Worm (Caenorhabditis elegans) whole organism, L4 larva: Measurements from ENCODE around the gene Y53F4B.36.

Experiments used
- F10B5.3 ChIP-seq: sonication (generic microtip); optimal IDR thresholded peaks from 2 replicates; lab custom pipeline; 2016; ENCODE audit warnings: mild to moderate bottlenecking, missing genetic modification characterization, missing compliant biosample characterization
- R02D3.7 ChIP-seq: fragments of 150-350 bp; sonication (generic microtip); optimal IDR thresholded peaks from 3 replicates; lab custom pipeline; 2014; ENCODE audit warnings: missing biosample characterization, missing genetic modification characterization
- T20F7.1 ChIP-seq: fragments of 200-800 bp; sonication (Bioruptor generic); optimal IDR thresholded peaks from 2 replicates; lab custom pipeline; 2018; ENCODE audit warnings: mild to moderate bottlenecking, missing genetic modification characterization, missing compliant biosample characterization
- T26A8.4 ChIP-seq: fragments of 200-800 bp; sonication (Bioruptor generic); IDR thresholded peaks from 2 replicates; pipeline ENCODE4 v1.3.6; 2022; ENCODE audit warnings: missing genetic modification characterization, missing compliant biosample characterization
- ZK546.5 ChIP-seq, 2 experiments: sonication (generic microtip); optimal IDR thresholded peaks; 2 replicates each; lab custom pipeline; 2017; ENCODE audit warnings: missing biosample characterization in 2 of 2, missing genetic modification characterization in 2 of 2
- aha-1 ChIP-seq: fragments of 150-350 bp; peaks from one replicate; lab custom pipeline; 2014; ENCODE audit warnings: missing biosample characterization, missing genetic modification characterization
- ceh-20 ChIP-seq: fragments of 200-800 bp; sonication (Bioruptor generic); IDR thresholded peaks from 2 replicates; pipeline ENCODE4 v1.3.6; 2022; ENCODE audit warnings: missing genetic modification reagents, missing genetic modification characterization, missing compliant biosample characterization
- ceh-28 ChIP-seq: fragments of 150-350 bp; optimal IDR thresholded peaks from 2 replicates; lab custom pipeline; 2014; ENCODE audit warnings: missing biosample characterization, missing genetic modification reagents, missing genetic modification characterization
- ceh-32 ChIP-seq: sonication (generic microtip); optimal IDR thresholded peaks from 2 replicates; lab custom pipeline; 2016; ENCODE audit warnings: mild to moderate bottlenecking, missing genetic modification characterization, missing compliant biosample characterization; ENCODE audit not compliant: poor library complexity
- ceh-44 ChIP-seq: fragments of 200-800 bp; sonication (Bioruptor generic); IDR thresholded peaks from 2 replicates; pipeline ENCODE4 v1.3.6; 2022; ENCODE audit warnings: missing genetic modification reagents, missing genetic modification characterization, missing compliant biosample characterization
- daf-16 ChIP-seq, 3 experiments: sonication (generic microtip); optimal IDR thresholded peaks; 2 replicates each; lab custom pipeline; 2016 to 2017; ENCODE audit warnings: missing genetic modification characterization in 3 of 3, missing genetic modification reagents in 3 of 3, mild to moderate bottlenecking in 2 of 3, missing compliant biosample characterization in 2 of 3, missing biosample characterization in 1 of 3, moderate library complexity in 1 of 3
- daf-8 ChIP-seq: fragments of 200-800 bp; sonication (Bioruptor generic); IDR thresholded peaks from 2 replicates; pipeline ENCODE4 v1.3.6; 2022; ENCODE audit warnings: missing genetic modification characterization, missing compliant biosample characterization
- duxl-1 ChIP-seq: sonication (generic microtip); optimal IDR thresholded peaks from 2 replicates; lab custom pipeline; 2016; ENCODE audit warnings: mild to moderate bottlenecking, missing genetic modification characterization, moderate library complexity, missing compliant biosample characterization; ENCODE audit not compliant: poor library complexity
- fos-1 ChIP-seq: fragments of 150-350 bp; optimal IDR thresholded peaks from 2 replicates; lab custom pipeline; 2014; ENCODE audit warnings: missing biosample characterization, missing genetic modification characterization
- gei-8 ChIP-seq: fragments of 200-800 bp; sonication (Bioruptor generic); optimal IDR thresholded peaks from 2 replicates; lab custom pipeline; 2018; ENCODE audit warnings: mild to moderate bottlenecking, missing genetic modification characterization, missing compliant biosample characterization
- hif-1 ChIP-seq, 2 experiments: sonication (generic microtip); optimal IDR thresholded peaks; 2 replicates each; lab custom pipeline; 2016 to 2017; ENCODE audit warnings: missing compliant biosample characterization in 2 of 2, missing genetic modification characterization in 2 of 2, missing genetic modification reagents in 2 of 2, missing genotype in 2 of 2, mild to moderate bottlenecking in 1 of 2
- hlh-30 ChIP-seq: sonication (generic microtip); optimal IDR thresholded peaks from 2 replicates; lab custom pipeline; 2017; ENCODE audit warnings: antibody characterized with exemption, mild to moderate bottlenecking, missing genetic modification characterization, missing compliant biosample characterization; ENCODE audit not compliant: insufficient read depth
- hmg-1.1 ChIP-seq: fragments of 200-800 bp; sonication (Bioruptor generic); IDR thresholded peaks from 2 replicates; pipeline ENCODE4 v1.3.6; 2022; ENCODE audit warnings: missing genetic modification reagents, missing genetic modification characterization, missing compliant biosample characterization
- lim-7 ChIP-seq: fragments of 200-800 bp; sonication (Bioruptor generic); IDR thresholded peaks from 2 replicates; pipeline ENCODE4 v1.3.6; 2022; ENCODE audit warnings: missing genetic modification characterization, missing compliant biosample characterization
- lin-1 ChIP-seq: fragments of 200-800 bp; sonication (Bioruptor generic); IDR thresholded peaks from 2 replicates; pipeline ENCODE4 v1.3.6; 2022; ENCODE audit warnings: missing genetic modification reagents, missing genetic modification characterization, missing compliant biosample characterization
- lin-13 ChIP-seq: fragments of 150-350 bp; optimal IDR thresholded peaks from 2 replicates; lab custom pipeline; 2014; ENCODE audit warnings: missing biosample characterization, missing genetic modification reagents, missing genetic modification characterization
- lin-29 ChIP-seq: fragments of 200-800 bp; sonication (Bioruptor generic); IDR thresholded peaks from 2 replicates; pipeline ENCODE4 v1.3.6; 2022; ENCODE audit warnings: missing genetic modification reagents, missing genetic modification characterization, missing compliant biosample characterization
- lin-39 ChIP-seq: fragments of 150-350 bp; optimal IDR thresholded peaks from 2 replicates; lab custom pipeline; 2014; ENCODE audit warnings: missing biosample characterization, missing genetic modification reagents, missing genetic modification characterization
- lir-3 ChIP-seq: sonication (generic microtip); optimal IDR thresholded peaks from 2 replicates; lab custom pipeline; 2016; ENCODE audit warnings: mild to moderate bottlenecking, missing genetic modification characterization, missing compliant biosample characterization
- lsy-2 ChIP-seq, 2 experiments: fragments of 150-350 bp in 1 of 2; sonication (generic microtip) in 1 of 2; optimal IDR thresholded peaks; 2 replicates each; lab custom pipeline; 2014 to 2017; ENCODE audit warnings: missing biosample characterization in 2 of 2, missing genetic modification characterization in 2 of 2
- madf-9 ChIP-seq: fragments of 200-800 bp; sonication (Bioruptor generic); conservative IDR thresholded peaks from 2 replicates; pipeline ENCODE4 v1.3.6; 2022; ENCODE audit warnings: missing genetic modification reagents, missing genetic modification characterization, missing compliant biosample characterization
- mdl-1 ChIP-seq, 2 experiments: fragments of 150-350 bp in 1 of 2; sonication (generic microtip) in 1 of 2; optimal IDR thresholded peaks; 2 replicates each; lab custom pipeline; 2014 to 2017; ENCODE audit warnings: missing biosample characterization in 2 of 2, missing genetic modification characterization in 2 of 2
- mdt-29 ChIP-seq: fragments of 200-800 bp; sonication (Bioruptor generic); IDR thresholded peaks from 2 replicates; pipeline ENCODE4 v1.3.6; 2022; ENCODE audit warnings: missing genetic modification reagents, missing genetic modification characterization, missing compliant biosample characterization
- mep-1 ChIP-seq: fragments of 150-350 bp; sonication (generic microtip); optimal IDR thresholded peaks from 3 replicates; lab custom pipeline; 2014; ENCODE audit warnings: missing biosample characterization, missing genetic modification characterization
- mes-2 ChIP-seq: sonication (generic microtip); optimal IDR thresholded peaks from 2 replicates; lab custom pipeline; 2016; ENCODE audit warnings: missing genotype, mild to moderate bottlenecking, missing genetic modification characterization, missing compliant biosample characterization; ENCODE audit not compliant: poor library complexity, severe bottlenecking
- mxl-2 ChIP-seq: fragments of 200-800 bp; sonication (Bioruptor generic); conservative IDR thresholded peaks from 2 replicates; pipeline ENCODE4 v1.3.6; 2022; ENCODE audit warnings: missing genetic modification reagents, missing genetic modification characterization, missing compliant biosample characterization
- nhr-10 ChIP-seq: fragments of 150-350 bp; optimal IDR thresholded peaks from 2 replicates; lab custom pipeline; 2014; ENCODE audit warnings: missing biosample characterization, missing genetic modification characterization
- nhr-111 ChIP-seq: fragments of 200-800 bp; sonication (Bioruptor generic); optimal IDR thresholded peaks from 2 replicates; lab custom pipeline; 2018; ENCODE audit warnings: mild to moderate bottlenecking, missing genetic modification characterization, missing compliant biosample characterization
- nhr-237 ChIP-seq: sonication (generic microtip); optimal IDR thresholded peaks from 2 replicates; lab custom pipeline; 2017; ENCODE audit warnings: missing biosample characterization, missing genetic modification characterization
- nhr-41 ChIP-seq: fragments of 200-800 bp; sonication (Bioruptor generic); IDR thresholded peaks from 2 replicates; pipeline ENCODE4 v1.3.6; 2022; ENCODE audit warnings: missing genetic modification reagents, missing genetic modification characterization, missing compliant biosample characterization
- nhr-76 ChIP-seq: fragments of 150-350 bp; optimal IDR thresholded peaks from 2 replicates; lab custom pipeline; 2014; ENCODE audit warnings: missing biosample characterization, missing genetic modification characterization
- nhr-77 ChIP-seq: fragments of 150-350 bp; optimal IDR thresholded peaks from 2 replicates; lab custom pipeline; 2014; ENCODE audit warnings: missing biosample characterization, missing genetic modification characterization
- rbr-2 ChIP-seq: sonication (generic microtip); optimal IDR thresholded peaks from 2 replicates; lab custom pipeline; 2016; ENCODE audit warnings: missing genotype, missing genetic modification characterization, missing compliant biosample characterization
- set-16 ChIP-seq: fragments of 200-800 bp; sonication (Bioruptor generic); IDR thresholded peaks from 2 replicates; pipeline ENCODE4 v1.3.6; 2022; ENCODE audit warnings: missing genetic modification reagents, missing genetic modification characterization, missing compliant biosample characterization
- spr-1 ChIP-seq: sonication (generic microtip); optimal IDR thresholded peaks from 2 replicates; lab custom pipeline; 2016; ENCODE audit warnings: mild to moderate bottlenecking, missing genetic modification characterization, missing compliant biosample characterization
- spr-3 ChIP-seq: fragments of 200-800 bp; sonication (Bioruptor generic); optimal IDR thresholded peaks from 2 replicates; lab custom pipeline; 2018; ENCODE audit warnings: mild to moderate bottlenecking, missing genetic modification characterization, missing compliant biosample characterization
- tag-97 ChIP-seq: fragments of 200-800 bp; sonication (Bioruptor generic); IDR thresholded peaks from 2 replicates; pipeline ENCODE4 v1.3.6; 2022; ENCODE audit warnings: missing genetic modification characterization, missing compliant biosample characterization
- tra-1 ChIP-seq: fragments of 200-800 bp; sonication (Bioruptor generic); IDR thresholded peaks from 2 replicates; pipeline ENCODE4 v1.3.6; 2022; ENCODE audit warnings: missing genetic modification reagents, missing genetic modification characterization, missing compliant biosample characterization
- unc-62 ChIP-seq, 3 experiments: fragments of 150-350 bp in 1 of 3; sonication (generic microtip); optimal IDR thresholded peaks in 2 of 3; peaks in 1 of 3; 1 replicate in 1 of 3; 2 replicates in 2 of 3; lab custom pipeline; 2014 to 2017; ENCODE audit warnings: missing biosample characterization in 3 of 3, missing genetic modification characterization in 3 of 3, missing genetic modification reagents in 3 of 3, missing genotype in 1 of 3
- vab-7 ChIP-seq: fragments of 200-800 bp; sonication (Bioruptor generic); IDR thresholded peaks from 2 replicates; pipeline ENCODE4 v1.3.6; 2022; ENCODE audit warnings: missing genetic modification reagents, missing genetic modification characterization, missing compliant biosample characterization
- zag-1 ChIP-seq: fragments of 150-350 bp; optimal IDR thresholded peaks from 2 replicates; lab custom pipeline; 2014; ENCODE audit warnings: missing biosample characterization, missing genetic modification characterization
- zfp-2 ChIP-seq: sonication (generic microtip); optimal IDR thresholded peaks from 2 replicates; lab custom pipeline; 2016; ENCODE audit warnings: mild to moderate bottlenecking, missing genetic modification characterization, missing compliant biosample characterization
- zfp-3 ChIP-seq: fragments of 200-800 bp; sonication (Bioruptor generic); conservative IDR thresholded peaks from 2 replicates; pipeline ENCODE4 v1.3.6; 2022; ENCODE audit warnings: missing genetic modification reagents, missing genetic modification characterization, missing compliant biosample characterization
- zip-2 ChIP-seq: fragments of 150-350 bp; optimal IDR thresholded peaks from 2 replicates; lab custom pipeline; 2014; ENCODE audit warnings: missing biosample characterization, missing genetic modification characterization
- ztf-11 ChIP-seq: fragments of 150-350 bp; optimal IDR thresholded peaks from 2 replicates; lab custom pipeline; 2014; ENCODE audit warnings: missing biosample characterization, missing genetic modification characterization
- ztf-7 ChIP-seq: fragments of 150-350 bp; optimal IDR thresholded peaks from 2 replicates; lab custom pipeline; 2014; ENCODE audit warnings: missing biosample characterization, missing genetic modification characterization

Gene Y53F4B.36

DNA sequence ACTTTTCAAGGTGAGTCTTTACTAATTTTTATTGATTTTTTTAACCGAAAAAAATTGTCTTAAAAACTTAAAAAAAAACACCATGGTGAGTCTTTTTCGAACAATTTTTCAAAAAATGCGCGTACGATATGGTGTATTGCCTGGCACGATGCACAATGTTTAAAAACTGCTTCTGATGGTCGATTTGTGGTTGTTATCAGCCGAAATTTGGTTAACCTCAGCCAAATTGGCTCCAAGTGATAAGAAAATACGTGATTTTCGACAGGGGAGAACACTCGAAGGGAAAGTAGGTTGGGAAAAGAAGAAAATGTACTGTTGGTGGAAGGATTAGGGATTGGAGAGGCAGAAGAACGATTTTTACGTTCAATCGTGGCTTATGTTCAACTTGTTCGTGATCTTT, 31.8 kb downstream of the Y53F4B.36 start:
- TF ChIP-seq lsy-2 (tag; optimal IDR thresholded peaks at IDR 0.05; lab: Kevin White, UChicago) (no peak), T26A8.4 (GFP tag; lab: Robert Waterston, UW) (no peak), hlh-30 (tag; lab: Kevin White, UChicago) (peak; percentile 8), ztf-7 (no peak), zfp-2 (tag; lab: Kevin White, UChicago) (no peak), tra-1 (GFP tag; lab: Robert Waterston, UW) (0 out of 2 replicates have a peak, but pooled peaks have one; percentile 24), nhr-76 (tag; lab: Kevin White, UChicago) (no peak), ztf-11 (tag; lab: Kevin White, UChicago) (no peak), duxl-1 (tag; lab: Kevin White, UChicago) (no peak), nhr-77 (tag; lab: Kevin White, UChicago) (no peak), nhr-10 (no peak), lin-1 (GFP tag; lab: Robert Waterston, UW) (no peak), unc-62 (GFP tag; optimal IDR thresholded peaks at IDR 0.05 in 1 of 2; lab: Kevin White, UChicago) (no peak), unc-62 (tag; optimal IDR thresholded peaks at IDR 0.05; lab: Kevin White, UChicago) (no peak), zip-2 (no peak), ceh-44 (GFP tag; lab: Robert Waterston, UW) (no peak), ceh-32 (tag; lab: Kevin White, UChicago) (no peak), spr-1 (no peak), fos-1 (tag; lab: Kevin White, UChicago) (no peak), hif-1 (tag; optimal IDR thresholded peaks at IDR 0.05; lab: Kevin White, UChicago) (peak in 1 of 2 experiments; percentile 74), lim-7 (GFP tag; lab: Robert Waterston, UW) (no peak), vab-7 (GFP tag; lab: Robert Waterston, UW) (no peak), set-16 (GFP tag; lab: Robert Waterston, UW) (no peak), mes-2 (tag; lab: Kevin White, UChicago) (no peak), R02D3.7 (tag; lab: Kevin White, UChicago) (no peak), ceh-20 (GFP tag; lab: Robert Waterston, UW) (no peak), spr-3 (GFP tag; lab: Kevin White, UChicago) (no peak), mep-1 (tag; lab: Kevin White, UChicago) (no peak), madf-9 (GFP tag; lab: Robert Waterston, UW) (no peak), aha-1 (peak; percentile 33), mxl-2 (GFP tag; lab: Robert Waterston, UW) (no peak), rbr-2 (tag; lab: Kevin White, UChicago) (no peak), tag-97 (GFP tag; lab: Robert Waterston, UW) (no peak), lin-29 (GFP tag; lab: Robert Waterston, UW) (no peak), daf-16 (GFP tag; optimal IDR thresholded peaks at IDR 0.05; lab: Kevin White, UChicago) (no peak), daf-16 (tag; optimal IDR thresholded peaks at IDR 0.05; lab: Kevin White, UChicago) (peak; percentile 53), T20F7.1 (no peak), mdl-1 (tag; optimal IDR thresholded peaks at IDR 0.05; lab: Kevin White, UChicago) (no peak), daf-8 (no peak), F10B5.3 (tag; lab: Kevin White, UChicago) (no peak), nhr-41 (GFP tag; lab: Robert Waterston, UW) (no peak), zag-1 (no peak), lin-39 (tag; lab: Kevin White, UChicago) (no peak), mdt-29 (GFP tag; lab: Robert Waterston, UW) (no peak), lin-13 (no peak), gei-8 (GFP tag; lab: Kevin White, UChicago) (no peak), nhr-111 (no peak), lir-3 (no peak), hmg-1.1 (GFP tag; lab: Robert Waterston, UW) (no peak), zfp-3 (GFP tag; lab: Robert Waterston, UW) (no peak), ceh-28 (tag; lab: Kevin White, UChicago) (no peak), nhr-237 (no peak), ZK546.5 (tag; optimal IDR thresholded peaks at IDR 0.05; lab: Kevin White, UChicago) (no peak)
